Fruit fly (Drosophila melanogaster) whole organism, embryonic: Measurements from ENCODE around the gene CG31038.
A peak's percentile ranks its signal among the peaks of the same experiment; 100 is the strongest.

Source experiments
- ATbp ChIP-seq: fragments of 200-800 bp; sonication (Bioruptor generic); optimal IDR thresholded peaks from 2 replicates; lab custom pipeline; 2017; ENCODE audit warnings: missing biosample characterization, mild to moderate bottlenecking, missing genetic modification characterization, missing genetic modification reagents
- CG10267 ChIP-seq: fragments of 200-800 bp; sonication (Bioruptor generic); optimal IDR thresholded peaks from 2 replicates; lab custom pipeline; 2018; ENCODE audit warnings: missing biosample characterization, mild to moderate bottlenecking, missing genetic modification characterization, moderate library complexity
- CG1233 ChIP-seq: fragments of 200-800 bp; sonication (Bioruptor generic); optimal IDR thresholded peaks from 4 replicates; lab custom pipeline; 2018; ENCODE audit warnings: missing biosample characterization, mild to moderate bottlenecking, missing genetic modification characterization
- CG13123 ChIP-seq: fragments of 200-800 bp; sonication (Bioruptor generic); optimal IDR thresholded peaks from 2 replicates; lab custom pipeline; 2016; ENCODE audit warnings: missing biosample characterization, missing genetic modification characterization
- CG13624 ChIP-seq: fragments of 200-800 bp; sonication (Bioruptor generic); optimal IDR thresholded peaks from 2 replicates; lab custom pipeline; 2016; ENCODE audit warnings: missing biosample characterization, missing genetic modification characterization
- CG13894 ChIP-seq: fragments of 200-800 bp; sonication (Bioruptor generic); optimal IDR thresholded peaks from 3 replicates; lab custom pipeline; 2018; ENCODE audit warnings: missing biosample characterization, mild to moderate bottlenecking, missing genetic modification characterization, moderate library complexity
- CG15601 ChIP-seq: fragments of 200-800 bp; sonication (Bioruptor generic); optimal IDR thresholded peaks from 3 replicates; lab custom pipeline; 2019; ENCODE audit warnings: missing biosample characterization, mild to moderate bottlenecking, missing genetic modification characterization, moderate library complexity
- CG1602 ChIP-seq: fragments of 200-800 bp; sonication (Bioruptor generic); optimal IDR thresholded peaks from 3 replicates; lab custom pipeline; 2016; ENCODE audit warnings: missing biosample characterization, missing genetic modification characterization
- CG1603 ChIP-seq: fragments of 200-800 bp; sonication (Bioruptor generic); optimal IDR thresholded peaks from 2 replicates; lab custom pipeline; 2019; ENCODE audit warnings: missing biosample characterization, mild to moderate bottlenecking, missing genetic modification characterization, moderate library complexity
- CG16779 ChIP-seq: fragments of 200-800 bp; sonication (Bioruptor generic); IDR thresholded peaks from 2 replicates; pipeline ENCODE4 v1.3.6; 2022; ENCODE audit warnings: missing biosample characterization, missing genetic modification characterization
- CG17186 ChIP-seq: fragments of 200-800 bp; sonication (Bioruptor generic); optimal IDR thresholded peaks from 3 replicates; lab custom pipeline; 2017; ENCODE audit warnings: missing biosample characterization, missing genetic modification reagents, missing genetic modification characterization
- CG17802 ChIP-seq: fragments of 200-800 bp; sonication (Bioruptor generic); optimal IDR thresholded peaks from 2 replicates; lab custom pipeline; 2018; ENCODE audit warnings: missing biosample characterization, mild to moderate bottlenecking, missing genetic modification characterization, moderate library complexity
- CG2129 ChIP-seq: fragments of 200-800 bp; sonication (Bioruptor generic); IDR thresholded peaks from 2 replicates; pipeline ENCODE4 v1.3.6; 2022; ENCODE audit warnings: missing biosample characterization, missing genetic modification characterization; ENCODE audit not compliant: partially characterized antibody
- CG2678 ChIP-seq: fragments of 200-800 bp; sonication (Bioruptor generic); optimal IDR thresholded peaks from 3 replicates; lab custom pipeline; 2019; ENCODE audit warnings: missing biosample characterization, mild to moderate bottlenecking, missing genetic modification characterization, moderate library complexity
- CG3847 ChIP-seq: fragments of 200-800 bp; sonication (Bioruptor generic); IDR thresholded peaks from 2 replicates; pipeline ENCODE4 v1.3.6; 2022; ENCODE audit warnings: missing biosample characterization, missing genetic modification characterization
- CG4730 ChIP-seq: fragments of 200-800 bp; sonication (Bioruptor generic); IDR thresholded peaks from 2 replicates; pipeline ENCODE4 v1.3.6; 2022; ENCODE audit warnings: missing biosample characterization, missing genetic modification characterization
- CG7357 ChIP-seq: fragments of 200-800 bp; sonication (Bioruptor generic); IDR thresholded peaks from 3 replicates; pipeline ENCODE4 v1.3.6; 2022; ENCODE audit warnings: missing biosample characterization, missing genetic modification characterization
- Chrac-16 ChIP-seq: fragments of 200-800 bp; sonication (Bioruptor generic); optimal IDR thresholded peaks from 3 replicates; lab custom pipeline; 2016; ENCODE audit warnings: missing biosample characterization, missing genetic modification characterization
- CkIIα-i1 ChIP-seq: fragments of 200-800 bp; sonication (Bioruptor generic); IDR thresholded peaks from 2 replicates; pipeline ENCODE4 v1.3.6; 2022; ENCODE audit warnings: missing biosample characterization, missing genetic modification characterization
- CrebB ChIP-seq: fragments of 200-800 bp; sonication (Bioruptor generic); optimal IDR thresholded peaks from 3 replicates; lab custom pipeline; 2018; ENCODE audit warnings: missing biosample characterization, mild to moderate bottlenecking, missing genetic modification characterization
- D19B ChIP-seq: fragments of 200-800 bp; sonication (Bioruptor generic); optimal IDR thresholded peaks from 2 replicates; lab custom pipeline; 2017; ENCODE audit warnings: missing biosample characterization, mild to moderate bottlenecking, missing genetic modification characterization
- Dfd ChIP-seq, 2 experiments: fragments of >200 bp; optimal IDR thresholded peaks; 2 replicates each; lab custom pipeline; 2017; ENCODE audit warnings: missing biosample characterization in 2 of 2, missing genetic modification characterization in 2 of 2
- H2.0 ChIP-seq: fragments of 200-800 bp; sonication (Bioruptor generic); IDR thresholded peaks from 2 replicates; pipeline ENCODE4 v1.3.6; 2022; ENCODE audit warnings: missing biosample characterization, missing genetic modification characterization
- Hmx ChIP-seq: fragments of 200-800 bp; sonication (Bioruptor generic); optimal IDR thresholded peaks from 2 replicates; lab custom pipeline; 2016; ENCODE audit warnings: missing biosample characterization, missing genetic modification characterization
- Hr3 ChIP-seq: fragments of 200-800 bp; sonication (Bioruptor generic); optimal IDR thresholded peaks from 3 replicates; lab custom pipeline; 2016; ENCODE audit warnings: missing biosample characterization, missing genetic modification characterization
- Med ChIP-seq: fragments of 200-800 bp; sonication (Bioruptor generic); peaks from one replicate; lab custom pipeline; 2016; ENCODE audit warnings: missing biosample characterization, missing genetic modification characterization, mild to moderate bottlenecking, inconsistent platforms, moderate library complexity
- Mes4 ChIP-seq: fragments of 200-800 bp; sonication (Bioruptor generic); optimal IDR thresholded peaks from 2 replicates; lab custom pipeline; 2016; ENCODE audit warnings: missing biosample characterization, missing genetic modification characterization
- Side ChIP-seq: fragments of 200-800 bp; sonication (Bioruptor generic); optimal IDR thresholded peaks from 2 replicates; lab custom pipeline; 2016; ENCODE audit warnings: missing biosample characterization, missing genetic modification characterization
- Six4 ChIP-seq: fragments of 200-800 bp; sonication (Bioruptor generic); optimal IDR thresholded peaks from 2 replicates; lab custom pipeline; 2016; ENCODE audit warnings: missing biosample characterization, missing genetic modification characterization
- Taf1 ChIP-seq: fragments of 200-800 bp; sonication (Bioruptor generic); IDR thresholded peaks from 2 replicates; pipeline ENCODE4 v1.3.6; 2022; ENCODE audit warnings: missing biosample characterization, missing genetic modification characterization
- Usf ChIP-seq: fragments of 200-800 bp; sonication (Bioruptor generic); optimal IDR thresholded peaks from 2 replicates; lab custom pipeline; 2017; ENCODE audit warnings: missing genotype, missing biosample characterization, missing genetic modification characterization
- amos ChIP-seq: fragments of 200-800 bp; sonication (Bioruptor generic); IDR thresholded peaks from 2 replicates; pipeline ENCODE4 v1.3.6; 2022; ENCODE audit warnings: missing biosample characterization, missing genetic modification characterization; ENCODE audit not compliant: partially characterized antibody
- bigmax ChIP-seq: fragments of 200-800 bp; sonication (Bioruptor generic); optimal IDR thresholded peaks from 2 replicates; lab custom pipeline; 2018; ENCODE audit warnings: missing biosample characterization, mild to moderate bottlenecking, missing genetic modification characterization
- cad ChIP-seq: fragments of >200 bp; optimal IDR thresholded peaks from 2 replicates; lab custom pipeline; 2017; ENCODE audit warnings: missing biosample characterization, missing genetic modification characterization
- crol ChIP-seq: fragments of 200-800 bp; sonication (Bioruptor generic); IDR thresholded peaks from 2 replicates; pipeline ENCODE4 v1.3.6; 2022; ENCODE audit warnings: missing biosample characterization, missing genetic modification characterization
- dm ChIP-seq: fragments of 200-800 bp; sonication (Bioruptor generic); optimal IDR thresholded peaks from 3 replicates; lab custom pipeline; 2016; ENCODE audit warnings: missing biosample characterization, missing genetic modification characterization
- dmrt99B ChIP-seq: fragments of 200-800 bp; sonication (Bioruptor generic); optimal IDR thresholded peaks from 2 replicates; lab custom pipeline; 2018; ENCODE audit warnings: missing biosample characterization, mild to moderate bottlenecking, missing genetic modification characterization, moderate library complexity
- fd3F ChIP-seq: fragments of 200-800 bp; sonication (Bioruptor generic); optimal IDR thresholded peaks from 2 replicates; lab custom pipeline; 2018; ENCODE audit warnings: missing biosample characterization, mild to moderate bottlenecking, missing genetic modification characterization, moderate library complexity
- gcm2 ChIP-seq: fragments of 200-800 bp; sonication (Bioruptor generic); optimal IDR thresholded peaks from 2 replicates; lab custom pipeline; 2016; ENCODE audit warnings: missing biosample characterization, missing genetic modification characterization
- gfzf ChIP-seq: fragments of 200-800 bp; sonication (Bioruptor generic); optimal IDR thresholded peaks from 2 replicates; lab custom pipeline; 2016; ENCODE audit warnings: missing biosample characterization, mild to moderate bottlenecking, missing genetic modification characterization, moderate library complexity
- grau ChIP-seq: fragments of 200-800 bp; optimal IDR thresholded peaks from 3 replicates; lab custom pipeline; 2019; ENCODE audit warnings: missing biosample characterization, mild to moderate bottlenecking, missing genetic modification characterization, moderate library complexity
- gt ChIP-seq: fragments of 200-800 bp; sonication (Bioruptor generic); IDR thresholded peaks from 2 replicates; pipeline ENCODE4 v1.3.6; 2022; ENCODE audit warnings: missing biosample characterization, missing genetic modification characterization
- her ChIP-seq: fragments of 200-800 bp; sonication (Bioruptor generic); optimal IDR thresholded peaks from 2 replicates; lab custom pipeline; 2016; ENCODE audit warnings: missing biosample characterization, missing genetic modification characterization
- inv ChIP-seq: fragments of 200-800 bp; sonication (Bioruptor generic); IDR thresholded peaks from 2 replicates; pipeline ENCODE4 v1.3.6; 2022; ENCODE audit warnings: missing biosample characterization, missing genetic modification characterization; ENCODE audit not compliant: partially characterized antibody
- kay ChIP-seq: fragments of 200-800 bp; sonication (Bioruptor generic); optimal IDR thresholded peaks from 2 replicates; lab custom pipeline; 2016; ENCODE audit warnings: missing biosample characterization, missing genetic modification characterization
- nerfin-1 ChIP-seq: fragments of 200-800 bp; sonication (Bioruptor generic); optimal IDR thresholded peaks from 3 replicates; lab custom pipeline; 2019; ENCODE audit warnings: missing biosample characterization, mild to moderate bottlenecking, missing genetic modification characterization, moderate library complexity
- otp ChIP-seq: fragments of 200-800 bp; sonication (Bioruptor generic); IDR thresholded peaks from 3 replicates; pipeline ENCODE4, ENCODE4 v1.3.6; 2022; ENCODE audit warnings: missing biosample characterization, missing genetic modification characterization
- peb ChIP-seq: fragments of 200-800 bp; sonication (Bioruptor generic); IDR thresholded peaks from 2 replicates; pipeline ENCODE4 v1.3.6; 2022; ENCODE audit warnings: missing biosample characterization, missing genetic modification characterization
- ro ChIP-seq: fragments of 200-800 bp; sonication (Bioruptor generic); IDR thresholded peaks from 2 replicates; pipeline ENCODE4 v1.3.6; 2022; ENCODE audit warnings: missing biosample characterization, missing genetic modification characterization
- row ChIP-seq: fragments of 200-800 bp; sonication (Bioruptor generic); IDR thresholded peaks from 3 replicates; pipeline ENCODE4 v1.3.6; 2022; ENCODE audit warnings: missing biosample characterization, missing genetic modification characterization
- stc ChIP-seq: fragments of 200-800 bp; sonication (Bioruptor generic); IDR thresholded peaks from 2 replicates; pipeline ENCODE4 v1.3.6; 2022; ENCODE audit warnings: missing biosample characterization, missing genetic modification characterization
- tx ChIP-seq: fragments of 200-800 bp; sonication (Bioruptor generic); optimal IDR thresholded peaks from 2 replicates; lab custom pipeline; 2016; ENCODE audit warnings: missing biosample characterization, missing genetic modification characterization

The CG31038 gene

dm6 chr3R:29903775-29904356 is 27.0 kb downstream of the CG31038 start, which contains the start of gene CG15517 (continued):
- TF ChIP-seq CG2129 (GFP tag; lab: Robert Waterston, UW) (no peak), CG4730 (GFP tag; lab: Robert Waterston, UW) (no peak), CG13894 (tag; lab: Kevin White, UChicago) (peak; percentile 3), stc (no peak), nerfin-1 (tag; lab: Kevin White, UChicago) (no peak), gt (GFP tag; lab: Robert Waterston, UW) (no peak), CG7357 (GFP tag; lab: Robert Waterston, UW) (no peak), peb (GFP tag; lab: Robert Waterston, UW) (no peak), CG10267 (tag; lab: Kevin White, UChicago) (no peak), dm (GFP tag; lab: Kevin White, UChicago) (no peak), D19B (GFP tag; lab: Kevin White, UChicago) (no peak), gcm2 (GFP tag; lab: Kevin White, UChicago) (no peak), Taf1 (GFP tag; lab: Robert Waterston, UW) (no peak), CG13624 (GFP tag; lab: Kevin White, UChicago) (no peak), gfzf (GFP tag; lab: Kevin White, UChicago) (no peak), CG15601 (tag; lab: Kevin White, UChicago) (no peak), Mes4 (no peak), Hr3 (peak; percentile 2), Six4 (GFP tag; lab: Kevin White, UChicago) (no peak), cad (GFP tag; lab: Kevin White, UChicago) (no peak), otp (no peak), Usf (GFP tag; lab: Kevin White, UChicago) (no peak), Hmx (no peak), CG13123 (GFP tag; lab: Kevin White, UChicago) (no peak), dmrt99B (no peak), amos (GFP tag; lab: Robert Waterston, UW) (peak; percentile 67; the same call in 1 of the 2 replicates), row (GFP tag; lab: Robert Waterston, UW) (no peak), bigmax (GFP tag; lab: Kevin White, UChicago) (no peak), CrebB (tag; lab: Kevin White, UChicago) (no peak), CG17186 (GFP tag; lab: Kevin White, UChicago) (no peak), CkIIα-i1 (no peak), CG1233 (GFP tag; lab: Kevin White, UChicago) (no peak), ATbp (GFP tag; lab: Kevin White, UChicago) (no peak), H2.0 (GFP tag; lab: Robert Waterston, UW) (no peak), Side (GFP tag; lab: Kevin White, UChicago) (no peak), CG2678 (peak; percentile 15), her (GFP tag; lab: Kevin White, UChicago) (no peak), kay (no peak), CG3847 (GFP tag; lab: Robert Waterston, UW) (0 out of 2 replicates have a peak, but pooled peaks have one; percentile 9), inv (GFP tag; lab: Robert Waterston, UW) (no peak), CG1602 (GFP tag; lab: Kevin White, UChicago) (no peak), Chrac-16 (GFP tag; lab: Kevin White, UChicago) (peak; percentile 36), Med (GFP tag; lab: Kevin White, UChicago) (peak; percentile 66), ro (no peak), Dfd (GFP tag; optimal IDR thresholded peaks at IDR 0.05; lab: Kevin White, UChicago) (no peak), fd3F (GFP tag; lab: Kevin White, UChicago) (no peak), CG16779 (no peak), grau (peak; percentile 32), crol (GFP tag; lab: Robert Waterston, UW) (no peak), CG17802 (no peak), CG1603 (tag; lab: Kevin White, UChicago) (no peak), tx (no peak)
